Worm (Caenorhabditis elegans): ENCODE data around the gene F32D8.3.

F32D8.3 gene

ce11 chrV:10858340-10858739 lies 28.3 kb upstream of the F32D8.3 start (continued):
- TF ChIP-seq nhr-76 (tag; optimal IDR thresholded peaks at IDR 0.05) (peak; percentile 25), fkh-10 (GFP tag; optimal IDR thresholded peaks at IDR 0.05) (peak; percentile 45), F37D6.2 (tag; optimal IDR thresholded peaks at IDR 0.05) (peak; percentile 54), snpc-4 (tag; optimal IDR thresholded peaks at IDR 0.05) (no peak), vab-7 (GFP tag; IDR thresholded peaks at IDR 0.05) (peak; percentile 44), ceh-44 (GFP tag; IDR thresholded peaks at IDR 0.05) (no peak), nhr-6 (tag; optimal IDR thresholded peaks at IDR 0.05) (peak; percentile 62)

- TF ChIP-seq daf-16 (GFP tag; optimal IDR thresholded peaks at IDR 0.05) (no peak), daf-16 (tag; optimal IDR thresholded peaks at IDR 0.05) (peak; percentile 77), hif-1 (tag; optimal IDR thresholded peaks at IDR 0.05) (no peak), Y105C5A.15 (GFP tag; IDR thresholded peaks at IDR 0.05) (no peak), unc-62 (GFP tag; optimal IDR thresholded peaks at IDR 0.05 in 1 of 2) (peak in 1 of 2 experiments; percentile 71), unc-62 (tag; optimal IDR thresholded peaks at IDR 0.05) (no peak), ceh-44 (GFP tag; IDR thresholded peaks at IDR 0.05) (no peak), egl-43 (GFP tag; IDR thresholded peaks at IDR 0.05) (no peak), hlh-30 (tag; optimal IDR thresholded peaks at IDR 0.05; ENCODE audit: insufficient read depth) (peak; percentile 73), lir-3 (tag; optimal IDR thresholded peaks at IDR 0.05) (no peak), lim-7 (GFP tag; IDR thresholded peaks at IDR 0.05) (no peak), fkh-10 (GFP tag; optimal IDR thresholded peaks at IDR 0.05) (no peak), duxl-1 (tag; optimal IDR thresholded peaks at IDR 0.05; ENCODE audit: poor library complexity) (no peak), unc-39 (tag; optimal IDR thresholded peaks at IDR 0.05) (no peak), dmd-9 (GFP tag; IDR thresholded peaks at IDR 0.05) (no peak), aha-1 (tag) (peak; percentile 80), lin-38 (GFP tag; IDR thresholded peaks at IDR 0.05) (no peak), F26F4.8 (GFP tag; conservative IDR thresholded peaks at IDR 0.05) (no peak), dve-1 (tag; optimal IDR thresholded peaks at IDR 0.05; ENCODE audit: insufficient read depth) (peak; percentile 9), ztf-7 (tag; optimal IDR thresholded peaks at IDR 0.05) (no peak), snpc-1.2 (GFP tag; IDR thresholded peaks at IDR 0.05) (no peak), nhr-10 (tag; optimal IDR thresholded peaks at IDR 0.05) (no peak), php-3 (GFP tag; IDR thresholded peaks at IDR 0.05) (0 out of 2 replicates have a peak, but pooled peaks have one; percentile 39), set-16 (GFP tag; IDR thresholded peaks at IDR 0.05) (no peak), nhr-11 (tag; optimal IDR thresholded peaks at IDR 0.05) (no peak), unc-130 (GFP tag; optimal IDR thresholded peaks at IDR 0.05) (no peak), rbr-2 (tag; optimal IDR thresholded peaks at IDR 0.05) (no peak), lin-1 (GFP tag; IDR thresholded peaks at IDR 0.05) (no peak), aly-2 (tag; optimal IDR thresholded peaks at IDR 0.05) (no peak), dmd-6 (GFP tag; IDR thresholded peaks at IDR 0.05) (peak; percentile 84), nhr-237 (tag; optimal IDR thresholded peaks at IDR 0.05) (no peak), ZK337.2 (GFP tag; IDR thresholded peaks at IDR 0.05) (no peak), mxl-3 (GFP tag; optimal IDR thresholded peaks at IDR 0.05) (peak; percentile 32), F10B5.3 (tag; optimal IDR thresholded peaks at IDR 0.05) (no peak), daf-19 (GFP tag; conservative IDR thresholded peaks at IDR 0.05) (no peak)
These were observed 27.5 kb upstream of the F32D8.3 start for ce11 chrV:10859048-10859637.

ce11 chrV:10859775-10860174 lies 26.9 kb upstream of the F32D8.3 start:
- no peak for TF ChIP-seq ZK337.2 (GFP tag; IDR thresholded peaks at IDR 0.05)
- TF ChIP-seq mdl-1 (tag; optimal IDR thresholded peaks at IDR 0.05) = peak in 1 of 2 experiments; percentile 43
- peak; percentile 67 for TF ChIP-seq hlh-11 (tag; optimal IDR thresholded peaks at IDR 0.05)
- peak; percentile 60; the same call in 1 of the 2 replicates for TF ChIP-seq php-3 (GFP tag; IDR thresholded peaks at IDR 0.05)
- peak in 1 of 2 experiments; percentile 43 for TF ChIP-seq lsy-2 (tag; optimal IDR thresholded peaks at IDR 0.05)
- no peak for TF ChIP-seq spr-1 (tag; optimal IDR thresholded peaks at IDR 0.05)
- TF ChIP-seq nhr-25 (tag; optimal IDR thresholded peaks at IDR 0.05; ENCODE audit: borderline replicate concordance, insufficient read depth) = no peak
- TF ChIP-seq vab-7 (GFP tag; IDR thresholded peaks at IDR 0.05) = no peak
- TF ChIP-seq tag-97 (GFP tag; IDR thresholded peaks at IDR 0.05) = no peak
- TF ChIP-seq daf-19 (GFP tag; conservative IDR thresholded peaks at IDR 0.05) = no peak
- peak; percentile 99 for TF ChIP-seq aha-1 (tag)
- TF ChIP-seq tra-1 (GFP tag; IDR thresholded peaks at IDR 0.05) = no peak
- peak in 1 of 2 experiments; percentile 33 for TF ChIP-seq hif-1 (tag; optimal IDR thresholded peaks at IDR 0.05)
- no peak for TF ChIP-seq Y5F2A.4 (GFP tag; optimal IDR thresholded peaks at IDR 0.05)
- no peak for TF ChIP-seq jun-1 (tag; optimal IDR thresholded peaks at IDR 0.05)
- TF ChIP-seq fos-1 (tag; optimal IDR thresholded peaks at IDR 0.05) = no peak
- no peak for TF ChIP-seq egl-43 (GFP tag; IDR thresholded peaks at IDR 0.05)
